Worm (Caenorhabditis elegans) whole organism, L4/young adult: ENCODE measurements around the gene oct-2.

Experiments
- dao-5 ChIP-seq: sonication (generic microtip); optimal IDR thresholded peaks from 2 replicates; lab custom pipeline; 2016; ENCODE audit warnings: missing genotype, missing genetic modification characterization, moderate library complexity, missing compliant biosample characterization
- him-1 ChIP-seq: sonication (generic microtip); optimal IDR thresholded peaks from 2 replicates; lab custom pipeline; 2016; ENCODE audit warnings: missing genotype, missing genetic modification reagents, missing genetic modification characterization, missing compliant biosample characterization

DNA sequence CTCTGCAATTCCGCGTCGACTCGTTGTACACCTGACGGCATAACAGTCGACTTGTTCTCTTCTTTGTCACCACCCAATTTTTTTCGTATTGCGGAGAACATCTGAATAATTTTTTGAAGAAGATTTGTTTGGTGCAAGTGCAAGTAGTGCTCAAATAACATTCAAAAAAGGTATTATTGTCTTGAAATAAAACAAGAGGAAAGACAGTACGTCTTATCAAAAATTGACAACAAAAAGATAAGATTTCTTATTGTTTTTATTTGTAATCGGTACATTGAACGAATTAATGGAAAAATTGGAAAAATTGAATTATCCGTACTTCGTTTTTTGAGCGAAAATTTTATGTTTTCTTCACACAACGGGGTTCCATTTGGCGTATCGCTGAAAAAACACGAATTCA is 40.5 kb upstream of the oct-2 start, which contains the start of gene F08G12.1:
- TF ChIP-seq him-1 (no peak), dao-5 (no peak)
